Worm (Caenorhabditis elegans) whole organism, midembryonic: ENCODE measurements around the gene spr-3.

ENCODE experiments used
- T22C8.4 ChIP-seq: fragments of 200-800 bp; sonication (Bioruptor generic); IDR thresholded peaks from 2 replicates; pipeline ENCODE4 v1.3.6; 2022; ENCODE audit warnings: missing genetic modification characterization, missing compliant biosample characterization
- cog-1 ChIP-seq: sonication (generic microtip); optimal IDR thresholded peaks from 2 replicates; lab custom pipeline; 2016; ENCODE audit warnings: missing genetic modification characterization, missing compliant biosample characterization
- flt-1 ChIP-seq: fragments of 200-800 bp; sonication (Bioruptor generic); IDR thresholded peaks from 2 replicates; pipeline ENCODE4 v1.3.6; 2022; ENCODE audit warnings: missing genetic modification characterization, missing compliant biosample characterization
- klf-2 ChIP-seq: fragments of 200-800 bp; sonication (Bioruptor generic); conservative IDR thresholded peaks from 2 replicates; pipeline ENCODE4 v1.3.6; 2022; ENCODE audit warnings: missing genetic modification reagents, missing genetic modification characterization, missing compliant biosample characterization
- med-1 ChIP-seq: sonication (generic microtip); optimal IDR thresholded peaks from 2 replicates; lab custom pipeline; 2017; ENCODE audit warnings: missing genetic modification characterization, mild to moderate bottlenecking, missing compliant biosample characterization, antibody characterized with exemption, missing genetic modification reagents; ENCODE audit not compliant: insufficient read depth
- ref-1 ChIP-seq: fragments of 200-800 bp; sonication (Bioruptor generic); conservative IDR thresholded peaks from 2 replicates; pipeline ENCODE4 v1.3.6; 2022; ENCODE audit warnings: missing genetic modification reagents, missing genetic modification characterization, missing compliant biosample characterization
- tab-1 ChIP-seq: fragments of 200-800 bp; sonication (Bioruptor generic); IDR thresholded peaks from 2 replicates; pipeline ENCODE4 v1.3.6; 2022; ENCODE audit warnings: missing genetic modification characterization, missing compliant biosample characterization
- ztf-23 ChIP-seq: fragments of 200-800 bp; sonication (Bioruptor generic); IDR thresholded peaks from 2 replicates; pipeline ENCODE4 v1.3.6; 2022; ENCODE audit warnings: missing genetic modification reagents, missing genetic modification characterization, missing compliant biosample characterization
- ztf-29 ChIP-seq: fragments of 200-800 bp; sonication (Bioruptor generic); IDR thresholded peaks from 2 replicates; pipeline ENCODE4 v1.3.6; 2022; ENCODE audit warnings: missing genetic modification reagents, missing genetic modification characterization, missing compliant biosample characterization

The spr-3 gene

ce11 chrX:4490400-4490799 lies 23.5 kb upstream of the spr-3 start:
- TF ChIP-seq klf-2 (GFP tag; lab: Robert Waterston, UW): no peak
- TF ChIP-seq ztf-23: no peak

ce11 chrX:4492199-4492598 lies 21.7 kb upstream of the spr-3 start, which contains the start of gene F46H6.5:
Gene F46H6.5, minus strand, starts transcription at chrX:4492208.
- TF ChIP-seq ztf-23: no peak
- TF ChIP-seq med-1 (GFP tag; lab: Kevin White, UChicago): no peak
- TF ChIP-seq ref-1 (GFP tag; lab: Robert Waterston, UW): no peak
- TF ChIP-seq tab-1: no peak
- TF ChIP-seq ztf-29 (GFP tag; lab: Robert Waterston, UW): no peak
- no peak for TF ChIP-seq T22C8.4 (GFP tag; lab: Robert Waterston, UW)
- no peak for TF ChIP-seq flt-1 (GFP tag; lab: Robert Waterston, UW)
- no peak for TF ChIP-seq klf-2 (GFP tag; lab: Robert Waterston, UW)
- TF ChIP-seq cog-1: no peak

ce11 chrX:4493439-4494006 lies 20.4 kb upstream of the spr-3 start:
- TF ChIP-seq klf-2 (GFP tag; lab: Robert Waterston, UW) (no peak), cog-1 (no peak), flt-1 (GFP tag; lab: Robert Waterston, UW) (no peak), T22C8.4 (GFP tag; lab: Robert Waterston, UW) (no peak), ztf-29 (GFP tag; lab: Robert Waterston, UW) (no peak), tab-1 (no peak), ref-1 (GFP tag; lab: Robert Waterston, UW) (no peak), ztf-23 (no peak)

ce11 chrX:4495814-4496567 lies 17.9 kb upstream of the spr-3 start:
- no peak for TF ChIP-seq med-1 (GFP tag; lab: Kevin White, UChicago)
- no peak for TF ChIP-seq cog-1
- TF ChIP-seq klf-2 (GFP tag; lab: Robert Waterston, UW): no peak

ce11 chrX:4498078-4498477 lies 15.8 kb upstream of the spr-3 start:
- no peak for TF ChIP-seq tab-1

ce11 chrX:4498478-4498877 lies 15.4 kb upstream of the spr-3 start:
- TF ChIP-seq med-1 (GFP tag; lab: Kevin White, UChicago) (no peak), ztf-23 (no peak), tab-1 (no peak), klf-2 (GFP tag; lab: Robert Waterston, UW) (no peak)

- TF ChIP-seq ref-1 (GFP tag; lab: Robert Waterston, UW) (no peak), cog-1 (no peak), T22C8.4 (GFP tag; lab: Robert Waterston, UW) (no peak), ztf-29 (GFP tag; lab: Robert Waterston, UW) (no peak)
Measured at ce11 chrX:4500499-4500898, 13.4 kb upstream of the spr-3 start.

- TF ChIP-seq ztf-29 (GFP tag; lab: Robert Waterston, UW) (no peak), med-1 (GFP tag; lab: Kevin White, UChicago) (no peak), T22C8.4 (GFP tag; lab: Robert Waterston, UW) (no peak), ztf-23 (no peak), flt-1 (GFP tag; lab: Robert Waterston, UW) (no peak), tab-1 (no peak), ref-1 (GFP tag; lab: Robert Waterston, UW) (no peak), klf-2 (GFP tag; lab: Robert Waterston, UW) (no peak), cog-1 (no peak)
Measured at ce11 chrX:4502039-4502438, 11.9 kb upstream of the spr-3 start.

- no peak for TF ChIP-seq T22C8.4 (GFP tag; lab: Robert Waterston, UW)
- TF ChIP-seq med-1 (GFP tag; lab: Kevin White, UChicago): no peak
- no peak for TF ChIP-seq ref-1 (GFP tag; lab: Robert Waterston, UW)
- no peak for TF ChIP-seq tab-1
- no peak for TF ChIP-seq cog-1
- TF ChIP-seq ztf-29 (GFP tag; lab: Robert Waterston, UW): no peak
- no peak for TF ChIP-seq flt-1 (GFP tag; lab: Robert Waterston, UW)
Measured at ce11 chrX:4503259-4503658, 10.6 kb upstream of the spr-3 start.

- TF ChIP-seq flt-1 (GFP tag; lab: Robert Waterston, UW): 0 out of 2 replicates have a peak, but pooled peaks have one; percentile 49
- no peak for TF ChIP-seq med-1 (GFP tag; lab: Kevin White, UChicago)
Measured at ce11 chrX:4504108-4504668, 9.7 kb upstream of the spr-3 start, which contains the start of gene dgk-2. Gene dgk-2, minus strand, starts transcription at chrX:4504388.
